Worm (Caenorhabditis elegans): ENCODE measurements around the gene zhp-4.
A peak's percentile ranks its signal among the peaks of the same experiment; 100 is the strongest.

zhp-4 gene

DNA sequence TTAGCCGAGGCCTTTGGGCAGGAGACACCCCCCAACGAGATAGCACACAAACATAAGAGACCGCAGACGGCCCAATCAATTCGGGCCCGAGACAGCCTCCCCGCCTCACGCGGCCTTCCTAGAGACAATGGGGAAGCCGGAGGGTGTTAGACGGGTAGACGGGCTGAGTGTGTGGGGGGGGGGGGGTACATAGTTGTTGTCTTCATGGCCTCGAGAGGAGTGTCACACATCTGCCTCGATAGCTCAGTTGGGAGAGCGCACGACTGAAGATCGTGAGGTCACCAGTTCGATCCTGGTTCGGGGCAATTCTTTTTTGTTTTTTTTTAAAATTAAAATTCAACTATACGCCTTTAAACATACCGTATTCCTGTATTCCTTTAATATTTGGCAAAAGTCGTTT, 24.2 kb upstream of the zhp-4 start (continued):
- TF ChIP-seq ztf-6 (GFP tag; IDR thresholded peaks at IDR 0.05) (no peak), egl-44 (GFP tag; IDR thresholded peaks at IDR 0.05) (peak; percentile 59; the same call in 1 of the 2 replicates), nhr-120 (GFP tag; IDR thresholded peaks at IDR 0.05) (no peak), snpc-4 (GFP tag; optimal IDR thresholded peaks at IDR 0.05) (peak; percentile 45), snpc-4 (tag; optimal IDR thresholded peaks at IDR 0.05) (peak in 3 of 4 experiments; percentile 13 to 59 (median 23)), F22D6.2 (tag; optimal IDR thresholded peaks at IDR 0.05) (no peak), ets-4 (GFP tag; optimal IDR thresholded peaks at IDR 0.05) (no peak), ceh-27 (GFP tag; optimal IDR thresholded peaks at IDR 0.05) (peak; percentile 79), xnd-1 (tag; optimal IDR thresholded peaks at IDR 0.05) (no peak), F23B12.7 (tag; optimal IDR thresholded peaks at IDR 0.05; ENCODE audit: insufficient read depth) (peak; percentile 52), tlf-1 (GFP tag; optimal IDR thresholded peaks at IDR 0.05) (peak; percentile 26), pha-4 (tag; optimal IDR thresholded peaks at IDR 0.05) (no peak), ceh-91 (GFP tag; IDR thresholded peaks at IDR 0.05) (0 out of 2 replicates have a peak, but pooled peaks have one; percentile 31), F10E7.11 (tag; optimal IDR thresholded peaks at IDR 0.05) (no peak), aptf-3 (GFP tag; IDR thresholded peaks at IDR 0.05) (0 out of 2 replicates have a peak, but pooled peaks have one; percentile 88), hlh-12 (tag; optimal IDR thresholded peaks at IDR 0.05) (peak; percentile 60), Y56A3A.18 (GFP tag; IDR thresholded peaks at IDR 0.05) (peak; percentile 86), hrde-1 (tag; optimal IDR thresholded peaks at IDR 0.05; ENCODE audit: borderline replicate concordance) (no peak), F39B2.1 (GFP tag; IDR thresholded peaks at IDR 0.05) (no peak), nhr-80 (tag; optimal IDR thresholded peaks at IDR 0.05) (no peak), mxl-1 (tag; optimal IDR thresholded peaks at IDR 0.05) (peak; percentile 35), Y53F4B.3 (GFP tag; IDR thresholded peaks at IDR 0.05) (peak; percentile 23; the same call in 1 of the 2 replicates), Y79H2A.3 (GFP tag; conservative IDR thresholded peaks at IDR 0.05) (peak; percentile 57; the same call in 1 of the 2 replicates), athp-1 (tag; optimal IDR thresholded peaks at IDR 0.05) (peak; percentile 77), mes-4 (tag; optimal IDR thresholded peaks at IDR 0.05) (no peak), madf-6 (GFP tag; IDR thresholded peaks at IDR 0.05) (peak; percentile 79), madf-10 (tag; optimal IDR thresholded peaks at IDR 0.05) (peak; percentile 47), zfh-2 (GFP tag; conservative IDR thresholded peaks at IDR 0.05) (peak; percentile 96), cebp-2 (GFP tag; IDR thresholded peaks at IDR 0.05) (no peak), unc-130 (GFP tag; optimal IDR thresholded peaks at IDR 0.05) (no peak), Y53G8AR.9 (GFP tag; conservative IDR thresholded peaks at IDR 0.05) (peak; percentile 67; the same call in 1 of the 2 replicates), F55B11.4 (tag; optimal IDR thresholded peaks at IDR 0.05; ENCODE audit: borderline replicate concordance, insufficient read depth) (no peak), die-1 (tag; optimal IDR thresholded peaks at IDR 0.05) (peak; percentile 70), aptf-2 (GFP tag; conservative IDR thresholded peaks at IDR 0.05) (no peak), gei-17 (GFP tag; optimal IDR thresholded peaks at IDR 0.05) (no peak), attf-3 (GFP tag; conservative IDR thresholded peaks at IDR 0.05) (peak; percentile 80), lir-1 (GFP tag; conservative IDR thresholded peaks at IDR 0.05) (no peak), let-526 (GFP tag; IDR thresholded peaks at IDR 0.05) (no peak), ztf-25 (GFP tag; IDR thresholded peaks at IDR 0.05) (peak; percentile 76; the same call in 1 of the 2 replicates), let-607 (tag; optimal IDR thresholded peaks at IDR 0.05) (peak; percentile 10 to 52), lin-35 (GFP tag; optimal IDR thresholded peaks at IDR 0.05) (peak in 1 of 3 experiments; percentile 20), rec-8 (tag; optimal IDR thresholded peaks at IDR 0.05) (no peak), lin-54 (GFP tag; optimal IDR thresholded peaks at IDR 0.05) (peak; percentile 67), T26A5.8 (tag; optimal IDR thresholded peaks at IDR 0.05) (peak; percentile 40), atf-7 (tag; optimal IDR thresholded peaks at IDR 0.05) (peak; percentile 39), B0019.2 (GFP tag; conservative IDR thresholded peaks at IDR 0.05) (0 out of 2 replicates have a peak, but pooled peaks have one; percentile 48), C17E4.6 (GFP tag; IDR thresholded peaks at IDR 0.05) (0 out of 2 replicates have a peak, but pooled peaks have one; percentile 63), nhr-90 (tag; optimal IDR thresholded peaks at IDR 0.05) (peak; percentile 1)

Measured in whole organism, young adult.